Worm (Caenorhabditis elegans) whole organism, L3 larva: Measurements from ENCODE around the gene srbc-41.

Experiments
- R02D3.7 ChIP-seq: fragments of 150-350 bp; optimal IDR thresholded peaks from 2 replicates; lab custom pipeline; 2014; ENCODE audit warnings: missing biosample characterization, missing genetic modification characterization
- ZK546.5 ChIP-seq: sonication (generic microtip); optimal IDR thresholded peaks from 2 replicates; lab custom pipeline; 2017; ENCODE audit warnings: missing biosample characterization, missing genetic modification characterization
- aly-2 ChIP-seq: fragments of 150-350 bp; optimal IDR thresholded peaks from 2 replicates; lab custom pipeline; 2014; ENCODE audit warnings: missing biosample characterization, missing genetic modification characterization
- ama-1 ChIP-seq: fragments of 150-350 bp; optimal IDR thresholded peaks from 2 replicates; lab custom pipeline; 2018
- ceh-16 ChIP-seq: sonication (generic microtip); optimal IDR thresholded peaks from 2 replicates; lab custom pipeline; 2017; ENCODE audit warnings: missing biosample characterization, missing genetic modification characterization
- ceh-28 ChIP-seq: fragments of 150-350 bp; optimal IDR thresholded peaks from 2 replicates; lab custom pipeline; 2014; ENCODE audit warnings: missing biosample characterization, missing genetic modification reagents, missing genetic modification characterization
- ceh-82 ChIP-seq: fragments of 150-350 bp; optimal IDR thresholded peaks from 2 replicates; lab custom pipeline; 2014; ENCODE audit warnings: missing biosample characterization, missing genetic modification characterization
- ceh-9 ChIP-seq: sonication (generic microtip); optimal IDR thresholded peaks from 2 replicates; lab custom pipeline; 2018; ENCODE audit warnings: missing biosample characterization, missing genetic modification characterization
- egl-27 ChIP-seq: sonication (generic microtip); optimal IDR thresholded peaks from 4 replicates; lab custom pipeline; 2017; ENCODE audit warnings: missing biosample characterization, missing genetic modification reagents, missing genetic modification characterization
- elt-3 ChIP-seq, 3 experiments: fragments of 150-350 bp in 1 of 3; sonication (generic microtip) in 2 of 3; optimal IDR thresholded peaks; 2 replicates in 2 of 3; 4 replicates in 1 of 3; lab custom pipeline; 2014 to 2017; ENCODE audit warnings: missing biosample characterization in 3 of 3, missing genetic modification characterization in 3 of 3
- eor-1 ChIP-seq, 2 experiments: fragments of 150-350 bp; optimal IDR thresholded peaks; 2 replicates each; lab custom pipeline; 2014 to 2018; ENCODE audit warnings: missing biosample characterization in 2 of 2, missing genetic modification characterization in 2 of 2
- fkh-10 ChIP-seq: sonication (generic microtip); optimal IDR thresholded peaks from 2 replicates; lab custom pipeline; 2017; ENCODE audit warnings: missing biosample characterization, missing genetic modification reagents, missing genetic modification characterization
- fkh-2 ChIP-seq: fragments of 150-350 bp; optimal IDR thresholded peaks from 2 replicates; lab custom pipeline; 2014; ENCODE audit warnings: missing biosample characterization, missing genetic modification reagents, missing genetic modification characterization
- hmg-11 ChIP-seq: sonication (generic microtip); optimal IDR thresholded peaks from 2 replicates; lab custom pipeline; 2016; ENCODE audit warnings: missing genetic modification characterization, missing compliant biosample characterization
- jun-1 ChIP-seq: fragments of 150-350 bp; optimal IDR thresholded peaks from 2 replicates; lab custom pipeline; 2014; ENCODE audit warnings: missing biosample characterization, missing genetic modification reagents, missing genetic modification characterization
- lin-15B ChIP-seq: fragments of 150-350 bp; optimal IDR thresholded peaks from 2 replicates; lab custom pipeline; 2014; ENCODE audit warnings: missing biosample characterization, missing genetic modification characterization
- lin-39 ChIP-seq: fragments of 150-350 bp; optimal IDR thresholded peaks from 2 replicates; lab custom pipeline; 2018; ENCODE audit warnings: missing biosample characterization, missing genetic modification reagents, missing genetic modification characterization
- mdl-1 ChIP-seq: fragments of 150-350 bp; optimal IDR thresholded peaks from 2 replicates; lab custom pipeline; 2014; ENCODE audit warnings: missing biosample characterization, missing genetic modification characterization
- mml-1 ChIP-seq: fragments of 150-350 bp; sonication (generic microtip); optimal IDR thresholded peaks from 3 replicates; lab custom pipeline; 2014; ENCODE audit warnings: missing biosample characterization, missing genetic modification characterization
- nfya-1 ChIP-seq: sonication (generic microtip); optimal IDR thresholded peaks from 2 replicates; lab custom pipeline; 2017; ENCODE audit warnings: missing genetic modification characterization, mild to moderate bottlenecking, missing compliant biosample characterization, antibody characterized with exemption, moderate library complexity; ENCODE audit not compliant: insufficient read depth
- nhr-11 ChIP-seq: fragments of 150-350 bp; optimal IDR thresholded peaks from 2 replicates; lab custom pipeline; 2014; ENCODE audit warnings: missing biosample characterization, missing genetic modification characterization
- nhr-12 ChIP-seq: fragments of 150-350 bp; optimal IDR thresholded peaks from 2 replicates; lab custom pipeline; 2014; ENCODE audit warnings: missing biosample characterization, missing genetic modification characterization
- nhr-23 ChIP-seq: fragments of 150-350 bp; optimal IDR thresholded peaks from 2 replicates; lab custom pipeline; 2014; ENCODE audit warnings: missing biosample characterization, missing genetic modification reagents, missing genetic modification characterization
- nhr-25 ChIP-seq: sonication (generic microtip); optimal IDR thresholded peaks from 2 replicates; lab custom pipeline; 2017; ENCODE audit warnings: missing biosample characterization, missing genetic modification characterization
- nhr-28 ChIP-seq: fragments of 150-350 bp; optimal IDR thresholded peaks from 2 replicates; lab custom pipeline; 2014; ENCODE audit warnings: missing biosample characterization, missing genetic modification characterization
- nhr-43 ChIP-seq: sonication (generic microtip); optimal IDR thresholded peaks from 2 replicates; lab custom pipeline; 2016; ENCODE audit warnings: mild to moderate bottlenecking, missing genetic modification characterization, missing compliant biosample characterization; ENCODE audit not compliant: poor library complexity, severe bottlenecking
- nhr-67 ChIP-seq: fragments of 150-350 bp; optimal IDR thresholded peaks from 2 replicates; lab custom pipeline; 2014; ENCODE audit warnings: missing biosample characterization, missing genetic modification characterization
- nhr-76 ChIP-seq: fragments of 150-350 bp; sonication (generic microtip); optimal IDR thresholded peaks from 5 replicates; lab custom pipeline; 2014; ENCODE audit warnings: missing biosample characterization, missing genetic modification characterization
- pha-4 ChIP-seq: fragments of 150-350 bp; optimal IDR thresholded peaks from 2 replicates; lab custom pipeline; 2014; ENCODE audit warnings: missing biosample characterization, missing genetic modification reagents, missing genetic modification characterization
- pqm-1 ChIP-seq: fragments of 150-350 bp; optimal IDR thresholded peaks from 2 replicates; lab custom pipeline; 2017; ENCODE audit warnings: missing biosample characterization, missing genetic modification characterization, inconsistent platforms
- sea-2 ChIP-seq: fragments of 150-350 bp; sonication (generic microtip); optimal IDR thresholded peaks from 4 replicates; lab custom pipeline; 2014; ENCODE audit warnings: missing biosample characterization, missing genetic modification reagents, missing genetic modification characterization
- skn-1 ChIP-seq: fragments of 150-350 bp; optimal IDR thresholded peaks from 2 replicates; lab custom pipeline; 2014; ENCODE audit warnings: missing biosample characterization, missing genetic modification characterization
- tbx-2 ChIP-seq: sonication (generic microtip); optimal IDR thresholded peaks from 2 replicates; lab custom pipeline; 2016; ENCODE audit warnings: mild to moderate bottlenecking, missing genetic modification characterization, missing compliant biosample characterization
- unc-39 ChIP-seq: sonication (generic microtip); optimal IDR thresholded peaks from 4 replicates; lab custom pipeline; 2017; ENCODE audit warnings: missing biosample characterization, missing genetic modification characterization
- zag-1 ChIP-seq: fragments of 150-350 bp; optimal IDR thresholded peaks from 2 replicates; lab custom pipeline; 2014; ENCODE audit warnings: missing biosample characterization, missing genetic modification characterization
- ztf-11 ChIP-seq: fragments of 150-350 bp; optimal IDR thresholded peaks from 2 replicates; lab custom pipeline; 2014; ENCODE audit warnings: missing biosample characterization, missing genetic modification characterization

srbc-41 gene

ce11 chrV:1614726-1615125, at the start of gene srbc-41:
Gene srbc-41 (minus strand): TSS chrV:1614826.
- TF ChIP-seq nhr-25, result no peak
- TF ChIP-seq nhr-11 (tag; lab: Kevin White, UChicago), result no peak
- TF ChIP-seq mdl-1 (tag; lab: Kevin White, UChicago), result no peak
- TF ChIP-seq ZK546.5, result no peak
- TF ChIP-seq egl-27 (tag; lab: Kevin White, UChicago), result no peak
- no peak for TF ChIP-seq eor-1 (tag; optimal IDR thresholded peaks at IDR 0.05; lab: Kevin White, UChicago)
- TF ChIP-seq fkh-10 (GFP tag; lab: Kevin White, UChicago), result no peak
- TF ChIP-seq fkh-2 (tag; lab: Kevin White, UChicago), result no peak
- TF ChIP-seq unc-39 (tag; lab: Kevin White, UChicago), result no peak
- TF ChIP-seq ceh-16 (tag; lab: Kevin White, UChicago), result no peak
- no peak for TF ChIP-seq sea-2 (GFP tag; lab: Kevin White, UChicago)
- no peak for TF ChIP-seq jun-1 (tag; lab: Kevin White, UChicago)
- TF ChIP-seq pqm-1 (tag; lab: Kevin White, UChicago), result no peak
- no peak for TF ChIP-seq nhr-67 (tag; lab: Kevin White, UChicago)
- TF ChIP-seq ceh-82 (tag; lab: Kevin White, UChicago), result no peak
- TF ChIP-seq R02D3.7 (tag; lab: Kevin White, UChicago), result no peak

ce11 chrV:1662270-1662669, 47.6 kb upstream of the srbc-41 start, which contains the start of gene irld-40:
Gene irld-40 (plus strand): TSS chrV:1662570.
- TF ChIP-seq nhr-11 (tag; lab: Kevin White, UChicago) (peak; percentile 1), mml-1 (tag; lab: Kevin White, UChicago) (no peak), lin-15B (no peak), ZK546.5 (no peak), tbx-2 (tag; lab: Kevin White, UChicago) (no peak)

DNA sequence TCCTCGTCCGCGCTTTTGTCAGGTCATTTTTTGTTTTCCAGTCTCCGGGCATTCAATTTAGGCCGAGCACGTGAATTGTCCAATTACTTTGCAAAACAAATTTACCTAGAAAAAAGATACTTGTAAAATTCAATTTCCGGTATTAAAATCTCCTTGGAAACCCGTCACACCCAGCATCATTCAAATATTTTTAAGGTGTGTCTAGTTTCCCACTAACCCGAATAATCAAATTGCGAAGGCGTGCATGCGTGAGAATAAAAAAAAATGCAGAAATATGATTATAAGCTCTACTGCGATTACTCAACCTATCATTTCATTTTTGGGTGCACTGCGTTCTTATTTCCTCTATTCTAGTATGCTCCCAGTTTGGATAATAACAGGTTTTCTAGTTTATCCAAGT, 40.2 kb upstream of the srbc-41 start, which contains the start of gene irld-11:
irld-11 (plus strand) TSS at position 301 of the 400 bp plus-strand sequence.
- TF ChIP-seq nfya-1 (no peak), ama-1 (lab: Kevin White, UChicago) (no peak), nhr-28 (tag; lab: Kevin White, UChicago) (no peak), nhr-43 (tag; lab: Kevin White, UChicago) (no peak), ceh-9 (tag; lab: Kevin White, UChicago) (no peak), lin-15B (no peak), nhr-25 (no peak), aly-2 (tag; lab: Kevin White, UChicago) (no peak), ceh-16 (tag; lab: Kevin White, UChicago) (no peak), fkh-2 (tag; lab: Kevin White, UChicago) (no peak), ceh-82 (tag; lab: Kevin White, UChicago) (no peak), lin-39 (tag; lab: Kevin White, UChicago) (no peak), tbx-2 (tag; lab: Kevin White, UChicago) (no peak), elt-3 (tag; optimal IDR thresholded peaks at IDR 0.05; lab: Kevin White, UChicago) (no peak), mdl-1 (tag; lab: Kevin White, UChicago) (no peak), eor-1 (tag; optimal IDR thresholded peaks at IDR 0.05; lab: Kevin White, UChicago) (no peak), skn-1 (no peak), pha-4 (tag; lab: Kevin White, UChicago) (no peak), ceh-28 (no peak), nhr-76 (tag; lab: Kevin White, UChicago) (no peak)

- TF ChIP-seq ceh-28 (no peak), unc-39 (tag; lab: Kevin White, UChicago) (no peak)
Measured at ce11 chrV:1651045-1651444, 36.4 kb upstream of the srbc-41 start, which contains the start of gene irld-44. Gene irld-44 (plus strand): TSS chrV:1651345.

- no peak for TF ChIP-seq jun-1 (tag; lab: Kevin White, UChicago)
- TF ChIP-seq, all 47 proteins: peak for 0
Measured at ce11 chrV:1648000-1648399, 33.4 kb upstream of the srbc-41 start, which contains the start of gene irld-45. Gene irld-45 (plus strand): TSS chrV:1648300.

DNA sequence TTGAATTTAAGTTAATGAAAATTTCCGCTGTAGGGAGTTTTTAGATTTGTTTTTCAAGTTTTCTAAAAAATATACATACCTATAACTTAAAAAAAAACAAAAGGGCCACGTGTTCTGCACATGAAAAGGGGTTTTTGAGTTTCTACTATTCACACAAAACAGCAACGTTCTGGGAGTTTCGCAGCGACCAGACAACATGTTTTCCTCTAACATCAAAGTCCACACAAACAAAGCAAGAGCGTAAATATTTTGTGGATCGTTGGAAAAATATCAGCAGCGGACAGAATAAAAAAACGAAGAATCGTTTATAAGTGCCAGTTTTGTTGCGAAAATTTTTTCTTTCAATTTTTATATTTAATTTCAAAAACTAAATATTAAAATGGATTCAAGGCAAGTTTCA, 29.3 kb upstream of the srbc-41 start, which contains the start of gene alh-2:
alh-2 (plus strand) TSS at position 284 of the 400 bp plus-strand sequence.
- TF ChIP-seq ceh-16 (tag; lab: Kevin White, UChicago) (no peak), skn-1 (no peak), nhr-23 (no peak), hmg-11 (tag; lab: Kevin White, UChicago) (no peak), ceh-82 (tag; lab: Kevin White, UChicago) (no peak), nfya-1 (no peak), mml-1 (tag; lab: Kevin White, UChicago) (no peak), unc-39 (tag; lab: Kevin White, UChicago) (no peak), elt-3 (tag; optimal IDR thresholded peaks at IDR 0.05; lab: Kevin White, UChicago) (no peak), ztf-11 (tag; lab: Kevin White, UChicago) (no peak), nhr-12 (tag; lab: Kevin White, UChicago) (no peak), tbx-2 (tag; lab: Kevin White, UChicago) (no peak), ceh-28 (no peak), nhr-43 (tag; lab: Kevin White, UChicago) (no peak), zag-1 (tag; lab: Kevin White, UChicago) (no peak), ama-1 (lab: Kevin White, UChicago) (no peak)
